Worm (Caenorhabditis elegans) whole organism, late embryonic: ENCODE measurements around the gene ccdc-47.
A peak's percentile ranks its signal among the peaks of the same experiment; 100 is the strongest.

Experiments used
- C08G9.2 ChIP-seq: sonication (generic microtip); optimal IDR thresholded peaks from 2 replicates; lab custom pipeline; 2016; ENCODE audit warnings: mild to moderate bottlenecking, missing genetic modification characterization, moderate library complexity, missing compliant biosample characterization
- K09A11.1 ChIP-seq: sonication (generic microtip); optimal IDR thresholded peaks from 2 replicates; lab custom pipeline; 2017; ENCODE audit warnings: antibody characterized with exemption, mild to moderate bottlenecking, missing genetic modification characterization, missing compliant biosample characterization; ENCODE audit not compliant: insufficient read depth
- Y22D7AL.16 ChIP-seq: sonication (generic microtip); optimal IDR thresholded peaks from 2 replicates; lab custom pipeline; 2016; ENCODE audit warnings: missing genetic modification characterization, missing compliant biosample characterization
- ahr-1 ChIP-seq: sonication (generic microtip); optimal IDR thresholded peaks from 2 replicates; lab custom pipeline; 2016; ENCODE audit warnings: missing genetic modification characterization, missing compliant biosample characterization
- ceh-14 ChIP-seq: sonication (generic microtip); optimal IDR thresholded peaks from 2 replicates; lab custom pipeline; 2016; ENCODE audit warnings: missing genotype, missing genetic modification characterization, missing compliant biosample characterization
- ceh-19 ChIP-seq: fragments of 200-800 bp; sonication (Bioruptor generic); optimal IDR thresholded peaks from 2 replicates; lab custom pipeline; 2018; ENCODE audit warnings: mild to moderate bottlenecking, missing genetic modification characterization, missing compliant biosample characterization
- ceh-2 ChIP-seq: sonication (generic microtip); optimal IDR thresholded peaks from 2 replicates; lab custom pipeline; 2016; ENCODE audit warnings: missing genotype, missing genetic modification characterization, missing compliant biosample characterization
- ceh-22 ChIP-seq: sonication (generic microtip); optimal IDR thresholded peaks from 2 replicates; lab custom pipeline; 2017; ENCODE audit warnings: missing biosample characterization, missing genetic modification characterization
- ceh-31 ChIP-seq: sonication (generic microtip); optimal IDR thresholded peaks from 2 replicates; lab custom pipeline; 2016; ENCODE audit warnings: missing genetic modification characterization, missing compliant biosample characterization
- ceh-34 ChIP-seq: sonication (generic microtip); optimal IDR thresholded peaks from 2 replicates; lab custom pipeline; 2016; ENCODE audit warnings: mild to moderate bottlenecking, missing genetic modification characterization, missing compliant biosample characterization
- ceh-48 ChIP-seq: sonication (generic microtip); optimal IDR thresholded peaks from 2 replicates; lab custom pipeline; 2016; ENCODE audit warnings: missing genetic modification characterization, inconsistent platforms, missing compliant biosample characterization
- ceh-6 ChIP-seq: fragments of 200-800 bp; sonication (Bioruptor generic); optimal IDR thresholded peaks from 2 replicates; lab custom pipeline; 2018; ENCODE audit warnings: mild to moderate bottlenecking, missing genetic modification characterization, missing compliant biosample characterization
- ceh-9 ChIP-seq: sonication (generic microtip); optimal IDR thresholded peaks from 2 replicates; lab custom pipeline; 2016; ENCODE audit warnings: mild to moderate bottlenecking, missing genetic modification characterization, inconsistent platforms, missing compliant biosample characterization
- che-1 ChIP-seq: sonication (generic microtip); optimal IDR thresholded peaks from 2 replicates; lab custom pipeline; 2016; ENCODE audit warnings: mild to moderate bottlenecking, missing genetic modification characterization, missing compliant biosample characterization
- dve-1 ChIP-seq: sonication (generic microtip); optimal IDR thresholded peaks from 2 replicates; lab custom pipeline; 2017; ENCODE audit warnings: antibody characterized with exemption, mild to moderate bottlenecking, missing genetic modification characterization, missing compliant biosample characterization
- elt-2 ChIP-seq: sonication (generic microtip); optimal IDR thresholded peaks from 2 replicates; lab custom pipeline; 2016; ENCODE audit warnings: missing genetic modification reagents, missing genetic modification characterization, missing compliant biosample characterization
- ets-4 ChIP-seq: sonication (generic microtip); optimal IDR thresholded peaks from 2 replicates; lab custom pipeline; 2016; ENCODE audit warnings: missing genetic modification characterization, missing compliant biosample characterization
- fax-1 ChIP-seq: sonication (generic microtip); optimal IDR thresholded peaks from 2 replicates; lab custom pipeline; 2016; ENCODE audit warnings: missing genotype, missing genetic modification characterization, missing compliant biosample characterization
- fkh-10 ChIP-seq: fragments of 150-350 bp; optimal IDR thresholded peaks from 2 replicates; lab custom pipeline; 2014; ENCODE audit warnings: missing biosample characterization, missing genetic modification reagents, missing genetic modification characterization
- fkh-6 ChIP-seq: sonication (generic microtip); optimal IDR thresholded peaks from 2 replicates; lab custom pipeline; 2016; ENCODE audit warnings: missing genetic modification characterization, missing compliant biosample characterization
- gmeb-2 ChIP-seq: sonication (generic microtip); optimal IDR thresholded peaks from 2 replicates; lab custom pipeline; 2016; ENCODE audit warnings: missing genetic modification characterization, inconsistent platforms, missing compliant biosample characterization
- hlh-15 ChIP-seq: sonication (generic microtip); optimal IDR thresholded peaks from 2 replicates; lab custom pipeline; 2016; ENCODE audit warnings: missing genetic modification characterization, missing compliant biosample characterization
- hlh-6 ChIP-seq: sonication (generic microtip); optimal IDR thresholded peaks from 2 replicates; lab custom pipeline; 2016; ENCODE audit warnings: missing genotype, missing genetic modification characterization, missing compliant biosample characterization
- hlh-8 ChIP-seq: sonication (generic microtip); optimal IDR thresholded peaks from 2 replicates; lab custom pipeline; 2016; ENCODE audit warnings: missing genotype, missing genetic modification characterization, missing compliant biosample characterization
- lin-11 ChIP-seq: fragments of 200-800 bp; sonication (Bioruptor generic); optimal IDR thresholded peaks from 2 replicates; lab custom pipeline; 2018; ENCODE audit warnings: mild to moderate bottlenecking, missing genetic modification characterization, missing compliant biosample characterization
- madf-2 ChIP-seq: sonication (generic microtip); optimal IDR thresholded peaks from 2 replicates; lab custom pipeline; 2017; ENCODE audit warnings: missing genetic modification characterization, missing compliant biosample characterization
- mec-3 ChIP-seq: sonication (generic microtip); optimal IDR thresholded peaks from 2 replicates; lab custom pipeline; 2016; ENCODE audit warnings: borderline replicate concordance, missing genetic modification characterization, missing compliant biosample characterization
- nfya-1 ChIP-seq: sonication (generic microtip); optimal IDR thresholded peaks from 2 replicates; lab custom pipeline; 2017; ENCODE audit warnings: missing genetic modification characterization, mild to moderate bottlenecking, missing compliant biosample characterization, antibody characterized with exemption, moderate library complexity
- nhr-11 ChIP-seq: fragments of 150-350 bp; optimal IDR thresholded peaks from 2 replicates; lab custom pipeline; 2014; ENCODE audit warnings: missing biosample characterization, missing genetic modification characterization
- nhr-232 ChIP-seq: sonication (generic microtip); optimal IDR thresholded peaks from 2 replicates; lab custom pipeline; 2016; ENCODE audit warnings: missing genetic modification characterization, missing compliant biosample characterization
- npax-4 ChIP-seq: sonication (generic microtip); optimal IDR thresholded peaks from 2 replicates; lab custom pipeline; 2016; ENCODE audit warnings: missing genetic modification characterization, missing compliant biosample characterization
- odd-2 ChIP-seq: sonication (generic microtip); optimal IDR thresholded peaks from 2 replicates; lab custom pipeline; 2017; ENCODE audit warnings: antibody characterized with exemption, mild to moderate bottlenecking, missing genetic modification characterization, missing compliant biosample characterization
- pag-3 ChIP-seq: sonication (generic microtip); optimal IDR thresholded peaks from 2 replicates; lab custom pipeline; 2016; ENCODE audit warnings: missing compliant biosample characterization, missing genetic modification characterization, borderline replicate concordance
- pat-9 ChIP-seq: fragments of 200-800 bp; sonication (Bioruptor generic); optimal IDR thresholded peaks from 2 replicates; lab custom pipeline; 2018; ENCODE audit warnings: mild to moderate bottlenecking, missing genetic modification characterization, moderate library complexity, missing compliant biosample characterization
- pax-1 ChIP-seq: fragments of 150-350 bp; optimal IDR thresholded peaks from 2 replicates; lab custom pipeline; 2014; ENCODE audit warnings: missing biosample characterization, missing genetic modification characterization
- pha-4 ChIP-seq: fragments of 150-350 bp; optimal IDR thresholded peaks from 2 replicates; lab custom pipeline; 2018; ENCODE audit warnings: missing biosample characterization, missing genetic modification reagents, missing genetic modification characterization
- pqm-1 ChIP-seq: sonication (generic microtip); optimal IDR thresholded peaks from 2 replicates; lab custom pipeline; 2016; ENCODE audit warnings: missing genetic modification characterization, missing compliant biosample characterization
- rnt-1 ChIP-seq: sonication (generic microtip); optimal IDR thresholded peaks from 2 replicates; lab custom pipeline; 2016; ENCODE audit warnings: missing genetic modification characterization, missing compliant biosample characterization
- sdc-2 ChIP-seq: sonication (generic microtip); optimal IDR thresholded peaks from 2 replicates; lab custom pipeline; 2016; ENCODE audit warnings: missing genotype, missing genetic modification characterization, missing compliant biosample characterization
- sox-2 ChIP-seq: fragments of 200-800 bp; sonication (Bioruptor generic); IDR thresholded peaks from 2 replicates; pipeline ENCODE4 v1.3.6; 2022; ENCODE audit warnings: missing genetic modification reagents, missing genetic modification characterization, missing compliant biosample characterization
- sox-4 ChIP-seq: sonication (generic microtip); optimal IDR thresholded peaks from 2 replicates; lab custom pipeline; 2017; ENCODE audit warnings: mild to moderate bottlenecking, missing genetic modification characterization, inconsistent platforms, missing compliant biosample characterization
- syd-9 ChIP-seq: sonication (generic microtip); optimal IDR thresholded peaks from 2 replicates; lab custom pipeline; 2016; ENCODE audit warnings: mild to moderate bottlenecking, missing genetic modification characterization, moderate library complexity, missing compliant biosample characterization
- tbx-2 ChIP-seq: sonication (generic microtip); optimal IDR thresholded peaks from 2 replicates; lab custom pipeline; 2016; ENCODE audit warnings: missing genetic modification characterization, missing compliant biosample characterization
- tbx-7 ChIP-seq: sonication (generic microtip); optimal IDR thresholded peaks from 2 replicates; lab custom pipeline; 2016; ENCODE audit warnings: missing genotype, missing genetic modification characterization, missing compliant biosample characterization
- ttx-3 ChIP-seq: sonication (generic microtip); optimal IDR thresholded peaks from 2 replicates; lab custom pipeline; 2016; ENCODE audit warnings: missing genetic modification reagents, missing genetic modification characterization, missing compliant biosample characterization
- unc-42 ChIP-seq: sonication (generic microtip); optimal IDR thresholded peaks from 2 replicates; lab custom pipeline; 2016; ENCODE audit warnings: missing genotype, missing genetic modification characterization, missing compliant biosample characterization
- unc-86 ChIP-seq: sonication (generic microtip); optimal IDR thresholded peaks from 2 replicates; lab custom pipeline; 2016; ENCODE audit warnings: missing genetic modification characterization, missing compliant biosample characterization
- zip-5 ChIP-seq: sonication (generic microtip); optimal IDR thresholded peaks from 2 replicates; lab custom pipeline; 2016; ENCODE audit warnings: missing genetic modification characterization, missing compliant biosample characterization
- ztf-16 ChIP-seq: sonication (generic microtip); optimal IDR thresholded peaks from 2 replicates; lab custom pipeline; 2017; ENCODE audit warnings: missing genetic modification characterization, missing compliant biosample characterization

ccdc-47 gene

ce11 chrIII:3916624-3917023, at the start of gene ccdc-47 (continued):
- TF ChIP-seq ceh-34 (tag; lab: Kevin White, UChicago) (peak; percentile 75), ceh-9 (tag; lab: Kevin White, UChicago) (no peak), pqm-1 (no peak), elt-2 (peak; percentile 93), ztf-16 (peak; percentile 83), nhr-232 (tag; lab: Kevin White, UChicago) (peak; percentile 74), syd-9 (tag; lab: Kevin White, UChicago) (peak; percentile 60), nhr-11 (no peak), hlh-15 (peak; percentile 68), ttx-3 (tag; lab: Kevin White, UChicago) (peak; percentile 82), zip-5 (peak; percentile 61), pax-1 (tag; lab: Kevin White, UChicago) (peak; percentile 16), npax-4 (peak; percentile 48), nfya-1 (tag; lab: Kevin White, UChicago) (peak; percentile 88), unc-42 (tag; lab: Kevin White, UChicago) (peak; percentile 45)

ce11 chrIII:3867378-3867904, 49.3 kb upstream of the ccdc-47 start, which contains the start of gene rpl-3:
rpl-3 (plus strand) TSS chrIII:3867854.
- TF ChIP-seq hlh-15 (peak; percentile 81), hlh-6 (tag; lab: Kevin White, UChicago) (peak; percentile 88), fax-1 (peak; percentile 84), rnt-1 (tag; lab: Kevin White, UChicago) (peak; percentile 100), pag-3 (tag; lab: Kevin White, UChicago) (peak; percentile 90), ceh-48 (tag; lab: Kevin White, UChicago) (peak; percentile 96), lin-11 (tag; lab: Kevin White, UChicago) (peak; percentile 74), nfya-1 (tag; lab: Kevin White, UChicago) (peak; percentile 100), ceh-14 (tag; lab: Kevin White, UChicago) (peak; percentile 99), ceh-19 (peak; percentile 96), ets-4 (tag; lab: Kevin White, UChicago) (peak; percentile 99), hlh-8 (tag; lab: Kevin White, UChicago) (peak; percentile 96), K09A11.1 (tag; lab: Kevin White, UChicago) (peak; percentile 96), tbx-7 (tag; lab: Kevin White, UChicago) (peak; percentile 89), madf-2 (tag; lab: Kevin White, UChicago) (peak; percentile 97), npax-4 (peak; percentile 63), unc-86 (peak; percentile 99), gmeb-2 (tag; lab: Kevin White, UChicago) (peak; percentile 96), che-1 (tag; lab: Kevin White, UChicago) (peak; percentile 81), dve-1 (tag; lab: Kevin White, UChicago) (peak; percentile 99), zip-5 (peak; percentile 63), ztf-16 (peak; percentile 99), nhr-11 (peak; percentile 96), fkh-10 (peak; percentile 96), ceh-22 (tag; lab: Kevin White, UChicago) (peak; percentile 85), nhr-232 (tag; lab: Kevin White, UChicago) (peak; percentile 38), sdc-2 (tag; lab: Kevin White, UChicago) (peak; percentile 88), syd-9 (tag; lab: Kevin White, UChicago) (peak; percentile 98), ceh-6 (GFP tag; lab: Kevin White, UChicago) (peak; percentile 87), tbx-2 (peak; percentile 100), ceh-34 (tag; lab: Kevin White, UChicago) (peak; percentile 100), mec-3 (tag; lab: Kevin White, UChicago) (no peak), ceh-2 (tag; lab: Kevin White, UChicago) (peak; percentile 94), ahr-1 (tag; lab: Kevin White, UChicago) (peak; percentile 94), C08G9.2 (peak; percentile 86), pat-9 (tag; lab: Kevin White, UChicago) (peak; percentile 99), ttx-3 (tag; lab: Kevin White, UChicago) (peak; percentile 94), sox-2 (GFP tag; lab: Robert Waterston, UW) (peak; percentile 96), Y22D7AL.16 (tag; lab: Kevin White, UChicago) (peak; percentile 97), elt-2 (peak; percentile 99), pha-4 (tag; lab: Kevin White, UChicago) (no peak), odd-2 (tag; lab: Kevin White, UChicago) (peak; percentile 52), fkh-6 (peak; percentile 81), sox-4 (peak; percentile 96), ceh-31 (tag; lab: Kevin White, UChicago) (peak; percentile 99)
